Fruit fly (Drosophila melanogaster) whole organism, embryonic: ENCODE data around the gene Rlb1.

Experiments
- Abd-B ChIP-seq: fragments of 200-800 bp; sonication (Bioruptor generic); optimal IDR thresholded peaks from 2 replicates; lab custom pipeline; 2018; ENCODE audit warnings: missing biosample characterization, mild to moderate bottlenecking, missing genetic modification characterization, moderate library complexity
- CG15601 ChIP-seq: fragments of 200-800 bp; sonication (Bioruptor generic); optimal IDR thresholded peaks from 3 replicates; lab custom pipeline; 2019; ENCODE audit warnings: missing biosample characterization, mild to moderate bottlenecking, missing genetic modification characterization, moderate library complexity

dm6 chr3R:9487561-9487960, 25.6 kb upstream of the Rlb1 start:
- TF ChIP-seq Abd-B (no peak), CG15601 (tag; lab: Kevin White, UChicago) (no peak)
